Fruit fly (Drosophila melanogaster): Measurements from ENCODE around the gene Ranbp16.

Gene Ranbp16

dm6 chrX:15909564-15910284 lies 23.9 kb downstream of the Ranbp16 start, which contains the start of gene CycD (continued):
- TF ChIP-seq CG10267 (tag; optimal IDR thresholded peaks at IDR 0.05), result peak; percentile 14
- no peak for TF ChIP-seq aop (GFP tag; IDR thresholded peaks at IDR 0.05)
- peak; percentile 42; the same call in 1 of the 2 replicates for TF ChIP-seq MBD-R2 (GFP tag; IDR thresholded peaks at IDR 0.05)
- no peak for TF ChIP-seq Dek (tag; optimal IDR thresholded peaks at IDR 0.05)
- TF ChIP-seq CG30403 (GFP tag; optimal IDR thresholded peaks at IDR 0.05), result peak; percentile 32
- TF ChIP-seq CG15696 (tag; optimal IDR thresholded peaks at IDR 0.05), result peak; percentile 76
- TF ChIP-seq row (GFP tag; IDR thresholded peaks at IDR 0.05), result peak; percentile 73
- no peak for TF ChIP-seq Spps (tag; optimal IDR thresholded peaks at IDR 0.05)
- TF ChIP-seq hb (GFP tag; IDR thresholded peaks at IDR 0.05; ENCODE audit: partially characterized antibody), result peak; percentile 67; the same call in 2 of the 3 replicates
- peak; percentile 88 for TF ChIP-seq CG7357 (GFP tag; IDR thresholded peaks at IDR 0.05)
- no peak for TF ChIP-seq Nf-YC (tag; optimal IDR thresholded peaks at IDR 0.05)
- no peak for TF ChIP-seq seq (GFP tag; IDR thresholded peaks at IDR 0.05)
- TF ChIP-seq CG17361 (GFP tag; IDR thresholded peaks at IDR 0.05), result no peak; the same call in 2 of the 3 replicates
- no peak for TF ChIP-seq p53 (GFP tag; optimal IDR thresholded peaks at IDR 0.05)
- TF ChIP-seq sna (GFP tag; IDR thresholded peaks at IDR 0.05; ENCODE audit: partially characterized antibody), result no peak
- TF ChIP-seq Hr78 (GFP tag; optimal IDR thresholded peaks at IDR 0.05), result no peak
- no peak for TF ChIP-seq gce (GFP tag; IDR thresholded peaks at IDR 0.05)
- no peak for TF ChIP-seq bab2 (GFP tag; optimal IDR thresholded peaks at IDR 0.05)
- peak; percentile 17; the same call in 1 of the 3 replicates for TF ChIP-seq tgo (GFP tag; IDR thresholded peaks at IDR 0.05)
- no peak for TF ChIP-seq Gsc (GFP tag; IDR thresholded peaks at IDR 0.05)
- TF ChIP-seq Drgx (GFP tag; IDR thresholded peaks at IDR 0.05), result no peak
- TF ChIP-seq CG7786 (GFP tag; optimal IDR thresholded peaks at IDR 0.05), result peak; percentile 32
- TF ChIP-seq lilli (GFP tag; optimal IDR thresholded peaks at IDR 0.05), result peak; percentile 29
- TF ChIP-seq onecut (GFP tag; IDR thresholded peaks at IDR 0.05), result peak; percentile 65
- no peak for TF ChIP-seq pb (GFP tag; optimal IDR thresholded peaks at IDR 0.05)
- TF ChIP-seq TFAM (GFP tag; optimal IDR thresholded peaks at IDR 0.05), result no peak
- TF ChIP-seq CG1233 (GFP tag; optimal IDR thresholded peaks at IDR 0.05), result no peak
- TF ChIP-seq CG10366 (GFP tag; IDR thresholded peaks at IDR 0.05), result peak; percentile 26; the same call in 1 of the 2 replicates
- no peak for TF ChIP-seq kay (GFP tag; optimal IDR thresholded peaks at IDR 0.05)
- no peak for TF ChIP-seq prd (optimal IDR thresholded peaks at IDR 0.05)
- TF ChIP-seq prd (GFP tag; IDR thresholded peaks at IDR 0.05), result peak; percentile 63; the same call in 1 of the 3 replicates
- no peak for TF ChIP-seq CG32767 (GFP tag; IDR thresholded peaks at IDR 0.05)
- TF ChIP-seq pros (GFP tag; optimal IDR thresholded peaks at IDR 0.05), result no peak
- TF ChIP-seq Chrac-16 (GFP tag; optimal IDR thresholded peaks at IDR 0.05), result no peak
- TF ChIP-seq HmgZ (tag; optimal IDR thresholded peaks at IDR 0.05), result peak; percentile 0
- no peak for TF ChIP-seq ro (GFP tag; IDR thresholded peaks at IDR 0.05)
- 0 out of 2 replicates have a peak, but pooled peaks have one; percentile 22 for TF ChIP-seq CG11247 (GFP tag; IDR thresholded peaks at IDR 0.05)
- TF ChIP-seq CG18011 (GFP tag; optimal IDR thresholded peaks at IDR 0.05), result peak; percentile 96
- TF ChIP-seq CG32772 (GFP tag; IDR thresholded peaks at IDR 0.05), result no peak
- TF ChIP-seq sqz (GFP tag; optimal IDR thresholded peaks at IDR 0.05), result no peak
- peak; percentile 62 for TF ChIP-seq gem (tag; optimal IDR thresholded peaks at IDR 0.05)
- no peak for TF ChIP-seq CG13296 (GFP tag; optimal IDR thresholded peaks at IDR 0.05)
- TF ChIP-seq CG7271 (tag; optimal IDR thresholded peaks at IDR 0.05), result no peak
- TF ChIP-seq Nf-YA (GFP tag; IDR thresholded peaks at IDR 0.05), result no peak
- TF ChIP-seq unc-4 (GFP tag; IDR thresholded peaks at IDR 0.05; ENCODE audit: partially characterized antibody), result no peak
- no peak for TF ChIP-seq CG7928 (GFP tag; optimal IDR thresholded peaks at IDR 0.05)
- peak in 1 of 2 experiments; percentile 17 for TF ChIP-seq dpn (GFP tag; optimal IDR thresholded peaks at IDR 0.05)
- TF ChIP-seq CG10431 (GFP tag; optimal IDR thresholded peaks at IDR 0.05), result no peak
- TF ChIP-seq exex (tag; optimal IDR thresholded peaks at IDR 0.05), result no peak
- TF ChIP-seq CG18599 (GFP tag; optimal IDR thresholded peaks at IDR 0.05), result no peak
